Worm (Caenorhabditis elegans): ENCODE data around the gene spl-2.

Gene spl-2

DNA sequence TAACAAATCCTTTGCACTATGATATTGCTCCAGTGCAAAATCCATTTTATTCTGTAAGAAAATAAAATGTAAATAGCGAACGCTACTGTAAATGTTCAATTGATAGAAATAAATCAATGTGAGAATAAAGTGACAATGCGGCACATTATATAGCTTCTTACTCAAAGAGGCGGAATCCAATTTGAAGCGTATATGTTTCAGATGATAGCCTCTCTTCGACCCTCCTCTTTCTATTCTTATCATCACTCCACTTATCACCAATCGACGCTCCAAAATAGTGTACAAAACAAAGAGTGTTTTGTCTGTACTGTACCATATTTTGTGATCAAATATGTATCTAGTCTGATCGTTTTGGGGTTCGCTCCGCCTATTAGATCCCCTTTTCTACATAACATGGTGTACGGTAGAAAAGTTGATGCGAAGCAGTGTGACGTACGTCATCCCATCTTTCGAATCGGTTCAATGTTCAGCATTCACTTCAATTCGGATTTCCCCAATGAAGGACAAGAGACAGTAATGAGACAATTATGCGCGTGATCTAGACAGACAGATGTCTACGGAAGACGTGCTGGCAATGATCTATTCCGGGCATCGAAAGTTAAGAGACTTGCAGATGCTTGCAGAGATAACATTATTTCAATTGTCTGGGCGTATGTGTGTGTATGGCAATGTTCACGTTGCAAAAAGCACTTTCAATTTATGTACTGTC is at the start of gene spl-2:
TSS of gene spl-2 (minus strand) at position 51 of the 709 bp plus-strand sequence.
- TF ChIP-seq mbf-1 (tag; optimal IDR thresholded peaks at IDR 0.05), result no peak
- TF ChIP-seq nhr-25 (tag; optimal IDR thresholded peaks at IDR 0.05), result peak; percentile 47
- peak; percentile 50 for TF ChIP-seq nhr-21 (tag; optimal IDR thresholded peaks at IDR 0.05)
- TF ChIP-seq sma-3 (GFP tag; optimal IDR thresholded peaks at IDR 0.05), result peak; percentile 29
- TF ChIP-seq nhr-129 (tag; optimal IDR thresholded peaks at IDR 0.05), result peak; percentile 23
- TF ChIP-seq sma-9 (GFP tag; optimal IDR thresholded peaks at IDR 0.05), result peak; percentile 35
- no peak for TF ChIP-seq sma-9 (tag; optimal IDR thresholded peaks at IDR 0.05)

DNA sequence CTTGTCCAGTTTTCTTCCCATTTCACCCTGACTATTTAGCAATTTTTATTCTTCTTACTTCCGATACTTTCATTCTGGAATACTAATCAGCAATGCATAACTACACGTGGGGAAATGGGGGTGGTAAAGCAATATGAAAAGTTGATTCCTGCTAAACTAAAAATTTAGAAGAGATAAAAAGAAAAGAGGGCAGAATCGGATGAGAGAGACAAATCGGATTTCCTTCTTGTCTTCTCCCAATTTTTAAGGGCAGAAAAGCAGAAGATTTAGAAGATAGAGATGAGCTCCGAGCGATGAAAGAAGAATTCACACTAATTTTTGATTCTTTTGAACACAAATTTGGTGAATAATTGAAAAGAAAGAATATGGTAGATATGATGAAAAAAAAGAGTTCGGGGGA is 47.4 kb upstream of the spl-2 start:
- no peak for TF ChIP-seq ztf-11 (tag; optimal IDR thresholded peaks at IDR 0.05)
- no peak for TF ChIP-seq lin-11 (tag; optimal IDR thresholded peaks at IDR 0.05)
- no peak for TF ChIP-seq elt-1 (tag; optimal IDR thresholded peaks at IDR 0.05)
- TF ChIP-seq unc-55 (GFP tag; optimal IDR thresholded peaks at IDR 0.05), result peak; percentile 49
- TF ChIP-seq C34F6.9 (tag; optimal IDR thresholded peaks at IDR 0.05), result peak; percentile 14
- peak in 1 of 2 experiments; percentile 5 for TF ChIP-seq mdl-1 (tag; optimal IDR thresholded peaks at IDR 0.05)
- TF ChIP-seq sem-4 (tag; optimal IDR thresholded peaks at IDR 0.05), result peak; percentile 43
- peak in 1 of 2 experiments; percentile 22 for TF ChIP-seq lsy-2 (tag; optimal IDR thresholded peaks at IDR 0.05)
- no peak for TF ChIP-seq lin-13 (GFP tag; optimal IDR thresholded peaks at IDR 0.05)
- TF ChIP-seq nhr-6 (tag; optimal IDR thresholded peaks at IDR 0.05), result no peak
- TF ChIP-seq peb-1 (tag; optimal IDR thresholded peaks at IDR 0.05), result no peak

DNA sequence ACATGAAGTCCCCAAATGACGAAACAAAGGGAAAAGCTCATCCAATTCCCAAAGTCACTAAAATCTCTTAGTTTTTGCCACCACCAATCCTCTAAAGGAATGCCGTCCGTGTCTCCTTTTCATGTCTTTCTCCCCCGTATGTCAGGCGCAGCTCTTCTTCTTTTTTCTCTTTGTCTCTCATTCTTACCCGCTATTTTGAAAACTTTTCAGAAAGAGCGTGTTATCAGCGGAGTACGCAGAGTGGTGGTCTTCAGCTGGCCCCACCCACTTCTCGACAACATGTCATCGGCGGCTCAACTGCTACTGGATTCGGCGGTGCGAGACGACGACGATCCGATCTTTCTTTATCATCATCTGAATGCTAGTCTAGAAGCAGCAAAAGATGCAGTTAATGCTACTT is 44.7 kb upstream of the spl-2 start, which contains the start of gene sphr-1:
TSS of gene sphr-1 (plus strand) at position 205 of the 400 bp plus-strand sequence.
- TF ChIP-seq nhr-77 (tag; optimal IDR thresholded peaks at IDR 0.05) (no peak), zag-1 (tag; optimal IDR thresholded peaks at IDR 0.05) (peak; percentile 13)

DNA sequence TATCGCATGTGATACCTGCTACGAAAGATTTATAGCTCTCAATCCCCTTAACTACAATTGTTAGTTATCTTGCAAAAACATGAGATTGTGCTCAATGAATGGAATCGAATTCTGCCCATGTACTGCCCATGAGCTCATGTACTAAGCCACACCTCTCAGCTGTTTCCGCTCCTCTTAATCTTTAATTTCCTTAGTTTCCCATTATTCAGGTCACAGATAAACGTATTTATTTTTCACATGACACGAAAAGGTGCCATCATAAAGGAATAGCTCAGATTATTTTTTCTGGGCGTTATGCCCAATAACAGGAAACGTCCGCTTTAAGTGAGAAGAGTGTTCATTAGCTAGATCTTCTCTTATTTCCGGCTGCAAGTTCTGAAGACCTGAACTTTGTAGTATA is 39.3 kb upstream of the spl-2 start:
- TF ChIP-seq nhr-11 (tag; optimal IDR thresholded peaks at IDR 0.05), result no peak
- no peak for TF ChIP-seq ztf-1 (GFP tag; conservative IDR thresholded peaks at IDR 0.05)
- TF ChIP-seq nhr-129 (tag; optimal IDR thresholded peaks at IDR 0.05), result no peak
- TF ChIP-seq unc-39 (tag; optimal IDR thresholded peaks at IDR 0.05), result no peak
- TF ChIP-seq nhr-237 (tag; optimal IDR thresholded peaks at IDR 0.05), result no peak

DNA sequence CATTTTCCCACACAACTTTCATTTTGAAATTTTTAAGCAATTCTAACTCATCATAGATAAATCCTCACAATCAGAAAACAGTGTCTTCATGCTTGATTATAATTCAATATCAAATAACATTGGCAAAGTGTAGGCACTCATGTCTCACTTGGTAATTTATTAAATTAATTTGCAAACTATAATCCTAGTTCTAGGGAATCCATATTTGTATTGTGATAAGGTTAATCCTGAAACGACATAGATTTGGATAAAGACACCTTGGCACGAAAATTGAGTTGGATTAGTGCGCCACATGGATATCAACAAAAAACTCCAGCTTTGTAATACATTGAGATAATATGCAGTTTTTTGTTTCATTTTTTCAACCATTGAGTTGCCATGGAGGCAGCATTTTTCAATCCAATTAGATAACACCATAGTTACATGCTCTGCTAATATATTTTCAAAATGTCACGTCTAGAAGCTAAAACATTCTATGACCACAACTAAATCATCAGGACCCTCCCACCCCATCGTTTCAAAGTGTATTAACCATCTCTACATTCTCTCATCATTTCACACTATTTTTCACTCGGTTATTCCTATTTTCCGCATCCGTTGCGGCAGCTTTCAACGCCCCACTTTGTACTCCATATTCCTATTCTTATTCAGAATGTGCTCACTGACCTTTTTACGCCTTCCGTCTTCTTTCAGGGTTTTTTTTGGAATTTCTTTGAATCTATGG is 37.2 kb upstream of the spl-2 start:
- TF ChIP-seq blmp-1 (tag; optimal IDR thresholded peaks at IDR 0.05; ENCODE audit: insufficient read depth), result no peak
- no peak for TF ChIP-seq skn-1 (tag; optimal IDR thresholded peaks at IDR 0.05)
- no peak for TF ChIP-seq F13H6.1 (tag; optimal IDR thresholded peaks at IDR 0.05)
- TF ChIP-seq nhr-10 (tag; optimal IDR thresholded peaks at IDR 0.05), result no peak
- TF ChIP-seq lin-39 (tag; optimal IDR thresholded peaks at IDR 0.05), result no peak
- TF ChIP-seq ceh-16 (tag; optimal IDR thresholded peaks at IDR 0.05), result no peak
- TF ChIP-seq ztf-1 (GFP tag; conservative IDR thresholded peaks at IDR 0.05), result no peak
- no peak for TF ChIP-seq lin-11 (tag; optimal IDR thresholded peaks at IDR 0.05)
- no peak for TF ChIP-seq mab-5 (tag; optimal IDR thresholded peaks at IDR 0.05)
- TF ChIP-seq gmeb-1 (tag; optimal IDR thresholded peaks at IDR 0.05), result no peak

DNA sequence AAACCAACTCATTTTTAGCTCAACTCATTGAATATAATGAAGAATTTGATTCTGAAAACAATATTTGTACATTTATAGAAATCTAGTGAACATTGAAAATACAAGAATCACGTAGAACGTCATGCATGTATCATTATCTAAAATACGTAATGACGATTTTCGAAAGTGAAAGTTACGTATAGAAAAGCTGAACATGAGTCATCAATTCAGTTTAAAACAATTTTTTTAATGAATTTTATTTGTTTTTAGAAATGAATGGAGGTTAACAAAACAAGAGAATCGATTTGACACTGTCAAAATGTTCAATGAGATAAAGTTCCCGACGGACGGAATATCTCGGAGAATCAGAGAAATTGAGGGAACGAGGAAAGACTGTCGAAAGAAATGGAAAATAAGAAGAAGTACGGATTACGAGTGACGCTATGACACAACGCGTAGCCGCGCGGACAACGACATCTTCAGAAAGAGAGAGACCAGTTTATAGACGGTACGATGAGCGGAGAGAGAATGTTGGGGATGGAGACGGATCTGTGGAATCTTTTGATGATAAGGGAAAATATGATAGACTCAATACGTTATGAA is 35.1 kb upstream of the spl-2 start, which contains the start of gene ptr-1:
TSS of gene ptr-1 (minus strand) at position 51 of the 582 bp plus-strand sequence.
- TF ChIP-seq F13H6.1 (tag; optimal IDR thresholded peaks at IDR 0.05) (no peak), mdl-1 (tag; optimal IDR thresholded peaks at IDR 0.05) (no peak), R02D3.7 (tag; optimal IDR thresholded peaks at IDR 0.05) (no peak), skn-1 (tag; optimal IDR thresholded peaks at IDR 0.05) (no peak), aly-2 (tag; optimal IDR thresholded peaks at IDR 0.05) (no peak), mab-5 (tag; optimal IDR thresholded peaks at IDR 0.05) (no peak), elt-3 (tag; optimal IDR thresholded peaks at IDR 0.05) (no peak)

Measured in whole organism, L2 larva.